Worm (Caenorhabditis elegans): Measurements from ENCODE around the gene Y32H12A.8.

Gene Y32H12A.8

ce11 chrIII:5436306-5436705 is 30.5 kb upstream of the Y32H12A.8 start:
- TF ChIP-seq unc-62 (GFP tag; optimal IDR thresholded peaks at IDR 0.05 in 1 of 2) (peak in 1 of 2 experiments; percentile 37), unc-62 (tag; optimal IDR thresholded peaks at IDR 0.05) (no peak), ceh-44 (GFP tag; IDR thresholded peaks at IDR 0.05) (no peak)

- TF ChIP-seq nhr-11 (tag; optimal IDR thresholded peaks at IDR 0.05) (no peak), F26F4.8 (GFP tag; conservative IDR thresholded peaks at IDR 0.05) (no peak), dmd-6 (GFP tag; IDR thresholded peaks at IDR 0.05) (peak; percentile 68), attf-4 (tag; optimal IDR thresholded peaks at IDR 0.05) (no peak), T20F7.1 (GFP tag; optimal IDR thresholded peaks at IDR 0.05) (peak; percentile 13), hmg-1.1 (GFP tag; IDR thresholded peaks at IDR 0.05) (no peak)
These were observed 21.3 kb upstream of the Y32H12A.8 start for ce11 chrIII:5427096-5427495.

- no peak for TF ChIP-seq aha-1 (tag)
- no peak for TF ChIP-seq php-3 (GFP tag; IDR thresholded peaks at IDR 0.05)
- TF ChIP-seq mep-1 (tag; optimal IDR thresholded peaks at IDR 0.05) = peak; percentile 13
- TF ChIP-seq lin-29 (GFP tag; IDR thresholded peaks at IDR 0.05) = no peak
- TF ChIP-seq nhr-76 (tag; optimal IDR thresholded peaks at IDR 0.05) = no peak
- TF ChIP-seq sdz-12 (GFP tag; optimal IDR thresholded peaks at IDR 0.05) = no peak
- TF ChIP-seq egl-27 (tag; optimal IDR thresholded peaks at IDR 0.05) = no peak
- TF ChIP-seq unc-62 (GFP tag; optimal IDR thresholded peaks at IDR 0.05 in 1 of 2) = peak in 1 of 2 experiments; percentile 54
- TF ChIP-seq unc-62 (tag; optimal IDR thresholded peaks at IDR 0.05) = no peak
- TF ChIP-seq dve-1 (tag; optimal IDR thresholded peaks at IDR 0.05; ENCODE audit: insufficient read depth) = peak; percentile 9
- no peak for TF ChIP-seq pha-4 (GFP tag; IDR thresholded peaks at IDR 0.05)
- TF ChIP-seq pha-4 (tag; optimal IDR thresholded peaks at IDR 0.05) = peak; percentile 78
- no peak for TF ChIP-seq unc-130 (GFP tag; optimal IDR thresholded peaks at IDR 0.05)
- TF ChIP-seq ZK546.5 (tag; optimal IDR thresholded peaks at IDR 0.05) = no peak
- TF ChIP-seq snpc-4 (tag; optimal IDR thresholded peaks at IDR 0.05) = no peak
- peak; percentile 63 for TF ChIP-seq hlh-30 (tag; optimal IDR thresholded peaks at IDR 0.05; ENCODE audit: insufficient read depth)
- TF ChIP-seq hlh-11 (tag; optimal IDR thresholded peaks at IDR 0.05) = peak; percentile 45
- no peak for TF ChIP-seq cey-2 (tag; optimal IDR thresholded peaks at IDR 0.05; ENCODE audit: borderline replicate concordance, insufficient read depth)
- no peak for TF ChIP-seq lin-13 (GFP tag; optimal IDR thresholded peaks at IDR 0.05)
- TF ChIP-seq nhr-48 (tag; optimal IDR thresholded peaks at IDR 0.05) = no peak
These were observed 18.5 kb upstream of the Y32H12A.8 start for ce11 chrIII:5424363-5424762.

- TF ChIP-seq nhr-28 (tag; optimal IDR thresholded peaks at IDR 0.05) (peak; percentile 1), hlh-30 (tag; optimal IDR thresholded peaks at IDR 0.05; ENCODE audit: insufficient read depth) (peak; percentile 36), dmd-8 (GFP tag; IDR thresholded peaks at IDR 0.05) (0 out of 2 replicates have a peak, but pooled peaks have one; percentile 38), aha-1 (tag) (peak; percentile 12), nhr-76 (tag; optimal IDR thresholded peaks at IDR 0.05) (no peak), dpl-1 (GFP tag; optimal IDR thresholded peaks at IDR 0.05) (no peak), nhr-42 (GFP tag; IDR thresholded peaks at IDR 0.05) (0 out of 2 replicates have a peak, but pooled peaks have one; percentile 23), hlh-11 (tag; optimal IDR thresholded peaks at IDR 0.05) (peak; percentile 31), T26A8.4 (GFP tag; IDR thresholded peaks at IDR 0.05) (no peak)
These were observed 17.9 kb upstream of the Y32H12A.8 start, which contains the start of gene dnj-24 for ce11 chrIII:5423665-5424133. TSS of gene dnj-24 (minus strand) at chrIII:5424083.

ce11 chrIII:5422561-5423103 is 16.8 kb upstream of the Y32H12A.8 start:
- TF ChIP-seq skn-1 (tag; optimal IDR thresholded peaks at IDR 0.05) = no peak
- no peak for TF ChIP-seq daf-12 (tag; optimal IDR thresholded peaks at IDR 0.05)
- TF ChIP-seq spr-3 (GFP tag; optimal IDR thresholded peaks at IDR 0.05) = no peak
- TF ChIP-seq nhr-41 (GFP tag; IDR thresholded peaks at IDR 0.05) = no peak
- TF ChIP-seq hmg-1.1 (GFP tag; IDR thresholded peaks at IDR 0.05) = 0 out of 2 replicates have a peak, but pooled peaks have one; percentile 7
- TF ChIP-seq nhr-102 (tag; optimal IDR thresholded peaks at IDR 0.05) = no peak
- peak; percentile 2 for TF ChIP-seq hlh-11 (tag; optimal IDR thresholded peaks at IDR 0.05)
- no peak for TF ChIP-seq ztf-7 (tag; optimal IDR thresholded peaks at IDR 0.05)
- no peak for TF ChIP-seq saeg-2 (GFP tag; IDR thresholded peaks at IDR 0.05)
- no peak for TF ChIP-seq sdz-12 (GFP tag; optimal IDR thresholded peaks at IDR 0.05)
- TF ChIP-seq snpc-1.2 (GFP tag; IDR thresholded peaks at IDR 0.05) = no peak

Data from whole organism, L4 larva.